Worm (Caenorhabditis elegans) whole organism, late embryonic: ENCODE results near the gene C02D5.2.

Source experiments
- C08G9.2 ChIP-seq: sonication (generic microtip); optimal IDR thresholded peaks from 2 replicates; lab custom pipeline; 2016; ENCODE audit warnings: mild to moderate bottlenecking, missing genetic modification characterization, moderate library complexity, missing compliant biosample characterization
- C38D4.7 ChIP-seq: fragments of 200-800 bp; sonication (Bioruptor generic); optimal IDR thresholded peaks from 2 replicates; lab custom pipeline; 2018; ENCODE audit warnings: mild to moderate bottlenecking, missing genetic modification characterization, moderate library complexity, missing compliant biosample characterization
- K02D7.2 ChIP-seq: sonication (generic microtip); optimal IDR thresholded peaks from 2 replicates; lab custom pipeline; 2017; ENCODE audit warnings: mild to moderate bottlenecking, missing genetic modification characterization, missing compliant biosample characterization
- K09A11.1 ChIP-seq: sonication (generic microtip); optimal IDR thresholded peaks from 2 replicates; lab custom pipeline; 2017; ENCODE audit warnings: antibody characterized with exemption, mild to moderate bottlenecking, missing genetic modification characterization, missing compliant biosample characterization; ENCODE audit not compliant: insufficient read depth
- Y22D7AL.16 ChIP-seq: sonication (generic microtip); optimal IDR thresholded peaks from 2 replicates; lab custom pipeline; 2016; ENCODE audit warnings: missing genetic modification characterization, missing compliant biosample characterization
- ahr-1 ChIP-seq: sonication (generic microtip); optimal IDR thresholded peaks from 2 replicates; lab custom pipeline; 2016; ENCODE audit warnings: missing genetic modification characterization, missing compliant biosample characterization
- ama-1 ChIP-seq: fragments of 150-350 bp; optimal IDR thresholded peaks from 2 replicates; lab custom pipeline; 2014
- ceh-18 ChIP-seq: sonication (generic microtip); optimal IDR thresholded peaks from 2 replicates; lab custom pipeline; 2016; ENCODE audit warnings: missing genetic modification characterization, missing compliant biosample characterization
- ceh-2 ChIP-seq: sonication (generic microtip); optimal IDR thresholded peaks from 2 replicates; lab custom pipeline; 2016; ENCODE audit warnings: missing genotype, missing genetic modification characterization, missing compliant biosample characterization
- ceh-30 ChIP-seq: fragments of 150-350 bp; optimal IDR thresholded peaks from 2 replicates; lab custom pipeline; 2014; ENCODE audit warnings: missing biosample characterization, missing genetic modification characterization
- ceh-31 ChIP-seq: sonication (generic microtip); optimal IDR thresholded peaks from 2 replicates; lab custom pipeline; 2016; ENCODE audit warnings: missing genetic modification characterization, missing compliant biosample characterization
- ceh-48 ChIP-seq: sonication (generic microtip); optimal IDR thresholded peaks from 2 replicates; lab custom pipeline; 2016; ENCODE audit warnings: missing genetic modification characterization, inconsistent platforms, missing compliant biosample characterization
- che-1 ChIP-seq: sonication (generic microtip); optimal IDR thresholded peaks from 2 replicates; lab custom pipeline; 2016; ENCODE audit warnings: mild to moderate bottlenecking, missing genetic modification characterization, missing compliant biosample characterization
- dmd-4 ChIP-seq: sonication (generic microtip); optimal IDR thresholded peaks from 2 replicates; lab custom pipeline; 2016; ENCODE audit warnings: borderline replicate concordance, missing genetic modification characterization, missing compliant biosample characterization
- dve-1 ChIP-seq: sonication (generic microtip); optimal IDR thresholded peaks from 2 replicates; lab custom pipeline; 2017; ENCODE audit warnings: antibody characterized with exemption, mild to moderate bottlenecking, missing genetic modification characterization, missing compliant biosample characterization
- elt-2 ChIP-seq: sonication (generic microtip); optimal IDR thresholded peaks from 2 replicates; lab custom pipeline; 2016; ENCODE audit warnings: missing genetic modification reagents, missing genetic modification characterization, missing compliant biosample characterization
- elt-4 ChIP-seq: sonication (generic microtip); optimal IDR thresholded peaks from 2 replicates; lab custom pipeline; 2016; ENCODE audit warnings: missing genetic modification characterization, missing compliant biosample characterization
- ets-4 ChIP-seq: sonication (generic microtip); optimal IDR thresholded peaks from 2 replicates; lab custom pipeline; 2016; ENCODE audit warnings: missing genetic modification characterization, missing compliant biosample characterization
- eyg-1 ChIP-seq: sonication (generic microtip); optimal IDR thresholded peaks from 2 replicates; lab custom pipeline; 2016; ENCODE audit warnings: missing genotype, missing genetic modification characterization, missing compliant biosample characterization
- fax-1 ChIP-seq: sonication (generic microtip); optimal IDR thresholded peaks from 2 replicates; lab custom pipeline; 2016; ENCODE audit warnings: missing genotype, missing genetic modification characterization, missing compliant biosample characterization
- fkh-6 ChIP-seq: sonication (generic microtip); optimal IDR thresholded peaks from 2 replicates; lab custom pipeline; 2016; ENCODE audit warnings: missing genetic modification characterization, missing compliant biosample characterization
- hlh-15 ChIP-seq: sonication (generic microtip); optimal IDR thresholded peaks from 2 replicates; lab custom pipeline; 2016; ENCODE audit warnings: missing genetic modification characterization, missing compliant biosample characterization
- hlh-30 ChIP-seq: sonication (generic microtip); optimal IDR thresholded peaks from 2 replicates; lab custom pipeline; 2017; ENCODE audit warnings: antibody characterized with exemption, missing genetic modification characterization, missing compliant biosample characterization; ENCODE audit not compliant: insufficient read depth
- lim-6 ChIP-seq: sonication (generic microtip); optimal IDR thresholded peaks from 2 replicates; lab custom pipeline; 2016; ENCODE audit warnings: missing genetic modification characterization, missing compliant biosample characterization
- nhr-11 ChIP-seq: fragments of 150-350 bp; optimal IDR thresholded peaks from 2 replicates; lab custom pipeline; 2014; ENCODE audit warnings: missing biosample characterization, missing genetic modification characterization
- nhr-232 ChIP-seq: sonication (generic microtip); optimal IDR thresholded peaks from 2 replicates; lab custom pipeline; 2016; ENCODE audit warnings: missing genetic modification characterization, missing compliant biosample characterization
- npax-4 ChIP-seq: sonication (generic microtip); optimal IDR thresholded peaks from 2 replicates; lab custom pipeline; 2016; ENCODE audit warnings: missing genetic modification characterization, missing compliant biosample characterization
- odd-2 ChIP-seq: sonication (generic microtip); optimal IDR thresholded peaks from 2 replicates; lab custom pipeline; 2017; ENCODE audit warnings: antibody characterized with exemption, mild to moderate bottlenecking, missing genetic modification characterization, missing compliant biosample characterization
- pha-2 ChIP-seq: sonication (generic microtip); optimal IDR thresholded peaks from 2 replicates; lab custom pipeline; 2017; ENCODE audit warnings: mild to moderate bottlenecking, missing genetic modification characterization, missing compliant biosample characterization
- pha-4 ChIP-seq: fragments of 150-350 bp; optimal IDR thresholded peaks from 2 replicates; lab custom pipeline; 2018; ENCODE audit warnings: missing biosample characterization, missing genetic modification reagents, missing genetic modification characterization
- ref-2 ChIP-seq: sonication (generic microtip); optimal IDR thresholded peaks from 2 replicates; lab custom pipeline; 2016; ENCODE audit warnings: missing genetic modification characterization, missing compliant biosample characterization
- rnt-1 ChIP-seq: sonication (generic microtip); optimal IDR thresholded peaks from 2 replicates; lab custom pipeline; 2016; ENCODE audit warnings: missing genetic modification characterization, missing compliant biosample characterization
- sdc-2 ChIP-seq: sonication (generic microtip); optimal IDR thresholded peaks from 2 replicates; lab custom pipeline; 2016; ENCODE audit warnings: missing genotype, missing genetic modification characterization, missing compliant biosample characterization
- sox-2 ChIP-seq: fragments of 200-800 bp; sonication (Bioruptor generic); IDR thresholded peaks from 2 replicates; pipeline ENCODE4 v1.3.6; 2022; ENCODE audit warnings: missing genetic modification reagents, missing genetic modification characterization, missing compliant biosample characterization
- syd-9 ChIP-seq: sonication (generic microtip); optimal IDR thresholded peaks from 2 replicates; lab custom pipeline; 2016; ENCODE audit warnings: mild to moderate bottlenecking, missing genetic modification characterization, moderate library complexity, missing compliant biosample characterization
- tbx-7 ChIP-seq: sonication (generic microtip); optimal IDR thresholded peaks from 2 replicates; lab custom pipeline; 2016; ENCODE audit warnings: missing genotype, missing genetic modification characterization, missing compliant biosample characterization
- unc-3 ChIP-seq, 2 experiments: fragments of 200-800 bp in 1 of 2; sonication (Bioruptor generic) in 1 of 2; sonication (generic microtip) in 1 of 2; conservative IDR thresholded peaks in 1 of 2; optimal IDR thresholded peaks in 1 of 2; 2 replicates each; pipeline versions ENCODE4 v1.3.6 to Lab custom; 2016 to 2022; ENCODE audit warnings: missing compliant biosample characterization in 2 of 2, missing genetic modification characterization in 2 of 2, missing genetic modification reagents in 1 of 2
- unc-42 ChIP-seq: sonication (generic microtip); optimal IDR thresholded peaks from 2 replicates; lab custom pipeline; 2016; ENCODE audit warnings: missing genotype, missing genetic modification characterization, missing compliant biosample characterization
- unc-86 ChIP-seq: sonication (generic microtip); optimal IDR thresholded peaks from 2 replicates; lab custom pipeline; 2016; ENCODE audit warnings: missing genetic modification characterization, missing compliant biosample characterization

C02D5.2 gene

DNA sequence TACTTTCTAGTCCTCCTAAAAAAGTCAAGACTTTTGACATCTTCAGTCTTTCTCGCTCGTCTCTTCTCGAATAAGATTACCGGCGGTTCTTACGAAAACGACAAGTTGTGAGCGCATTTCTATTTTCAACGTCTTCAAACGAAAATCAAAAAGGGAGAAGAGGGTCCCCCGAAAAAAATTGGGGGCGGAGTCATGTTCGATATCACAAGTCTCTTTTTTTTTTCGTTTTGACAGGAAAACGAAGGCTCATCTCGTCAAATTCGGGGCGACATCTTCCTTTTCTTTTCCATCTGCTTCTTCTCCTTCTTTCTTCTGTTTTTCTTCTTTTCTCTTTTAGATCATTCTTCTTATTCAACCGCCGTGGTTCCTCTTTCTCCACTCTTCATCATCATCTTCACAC is 23.2 kb upstream of the C02D5.2 start:
- no peak for TF ChIP-seq K02D7.2 (tag; lab: Kevin White, UChicago)
- no peak for TF ChIP-seq elt-4 (tag; lab: Kevin White, UChicago)
- TF ChIP-seq dve-1 (tag; lab: Kevin White, UChicago), result no peak
- TF ChIP-seq unc-42 (tag; lab: Kevin White, UChicago), result peak; percentile 39

DNA sequence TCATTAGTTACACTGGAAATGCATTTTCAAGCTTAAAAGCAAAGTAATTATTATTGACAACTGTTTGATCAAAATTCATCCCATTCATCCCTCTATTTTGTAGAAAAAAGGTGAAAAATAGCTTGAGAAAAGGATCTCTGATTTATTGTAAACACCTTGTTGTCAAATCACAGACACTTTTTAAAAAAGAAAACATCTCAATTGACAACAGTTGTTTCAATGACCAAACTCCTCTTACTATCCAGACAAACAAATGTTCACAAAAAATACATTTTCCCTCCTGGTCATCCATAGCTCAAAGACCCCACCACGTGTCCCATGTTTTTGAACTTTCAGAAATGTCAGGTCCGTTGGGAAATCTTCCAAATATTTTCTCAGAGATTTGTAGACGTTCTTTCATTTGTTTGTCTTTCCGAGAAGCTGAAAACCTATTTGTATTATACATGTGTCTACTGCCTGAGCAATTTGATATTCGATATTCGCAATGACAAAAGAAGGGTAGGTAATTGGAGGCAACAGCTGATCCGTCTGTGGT is 22.4 kb upstream of the C02D5.2 start, which contains the start of gene trp-1:
TSS of gene trp-1 (plus strand) at position 485 of the 535 bp plus-strand sequence.
- no peak for TF ChIP-seq ceh-18 (tag; lab: Kevin White, UChicago)

DNA sequence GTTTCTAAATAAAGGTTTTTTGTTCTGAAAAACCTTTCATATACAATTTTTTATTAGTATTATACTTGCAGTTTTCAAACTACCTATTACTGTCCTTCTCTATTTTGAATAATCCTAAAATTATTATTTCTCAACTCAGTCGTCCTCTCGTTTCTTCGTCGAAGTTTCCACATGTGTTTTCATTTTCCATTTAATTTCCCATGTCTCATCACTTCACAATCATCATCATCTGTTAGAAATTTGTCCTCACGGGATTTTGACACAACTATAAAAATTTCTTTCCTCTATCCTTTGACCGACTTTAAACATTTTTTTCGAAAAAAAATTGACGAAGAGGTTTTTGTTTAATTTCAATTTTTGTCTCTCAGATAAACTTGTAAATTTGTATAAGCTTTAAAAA is 21.7 kb upstream of the C02D5.2 start:
- no peak for TF ChIP-seq ceh-2 (tag; lab: Kevin White, UChicago)
- TF ChIP-seq unc-42 (tag; lab: Kevin White, UChicago), result no peak
- no peak for TF ChIP-seq fkh-6 (tag; lab: Kevin White, UChicago)
- TF ChIP-seq ceh-30 (tag; lab: Kevin White, UChicago), result no peak
- no peak for TF ChIP-seq pha-2 (tag; lab: Kevin White, UChicago)
- no peak for TF ChIP-seq dve-1 (tag; lab: Kevin White, UChicago)
- no peak for TF ChIP-seq hlh-30 (tag; lab: Kevin White, UChicago)
- no peak for TF ChIP-seq che-1

DNA sequence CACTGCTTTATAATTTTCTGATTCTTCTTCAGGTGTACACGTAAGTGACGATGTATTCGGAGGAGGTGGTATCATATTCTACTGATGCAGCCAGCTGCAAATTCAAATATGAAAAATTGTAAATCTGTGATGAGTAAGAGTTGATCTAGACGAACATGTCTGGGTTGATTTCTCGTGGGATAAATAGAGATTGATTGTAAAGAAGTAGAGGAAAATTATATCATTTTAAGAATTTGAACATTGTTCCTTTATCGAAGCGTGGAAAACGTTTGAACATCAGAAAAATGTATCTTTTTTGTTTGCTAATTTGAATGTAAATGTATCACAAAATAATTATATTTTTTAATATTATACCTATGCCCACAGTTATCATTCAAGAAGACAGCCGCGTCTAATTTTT is 11.6 kb upstream of the C02D5.2 start, which contains the start of gene ZC21.6:
TSS of gene ZC21.6 (minus strand) at position 101 of the 400 bp plus-strand sequence.
- TF ChIP-seq Y22D7AL.16 (no peak), dve-1 (tag; lab: Kevin White, UChicago) (no peak), ceh-2 (tag; lab: Kevin White, UChicago) (no peak), K02D7.2 (tag; lab: Kevin White, UChicago) (no peak), npax-4 (no peak), rnt-1 (tag; lab: Kevin White, UChicago) (no peak), unc-42 (tag; lab: Kevin White, UChicago) (no peak), ceh-48 (tag; lab: Kevin White, UChicago) (no peak), pha-4 (tag; lab: Kevin White, UChicago) (no peak), elt-2 (tag; lab: Kevin White, UChicago) (no peak), hlh-15 (tag; lab: Kevin White, UChicago) (no peak), odd-2 (tag; lab: Kevin White, UChicago) (no peak), dmd-4 (tag; lab: Kevin White, UChicago) (no peak), sox-2 (GFP tag; lab: Robert Waterston, UW) (no peak), sdc-2 (no peak), ama-1 (lab: Kevin White, UChicago) (no peak), ref-2 (tag; lab: Kevin White, UChicago) (no peak), ceh-30 (tag; lab: Kevin White, UChicago) (no peak), fkh-6 (tag; lab: Kevin White, UChicago) (no peak), syd-9 (tag; lab: Kevin White, UChicago) (no peak)

DNA sequence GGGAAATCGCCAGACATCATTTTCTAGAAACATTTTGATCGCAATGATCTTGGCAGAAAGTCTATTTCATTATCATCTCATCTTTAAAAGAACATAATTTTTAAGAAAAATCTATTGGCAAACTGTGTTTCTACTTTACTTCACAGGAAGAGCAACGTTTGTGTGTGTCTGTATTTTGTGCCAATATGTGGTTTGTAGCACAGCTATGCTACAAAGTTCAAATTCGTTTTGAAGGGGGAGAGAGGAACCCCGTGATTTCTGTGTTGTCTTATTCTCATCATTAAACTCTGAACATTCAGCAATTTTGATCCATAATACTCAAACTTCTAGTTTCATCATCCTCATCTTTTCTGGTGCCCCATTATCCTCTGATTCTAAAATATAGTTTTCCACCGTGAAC is 5.4 kb upstream of the C02D5.2 start:
- TF ChIP-seq ets-4, result no peak
- TF ChIP-seq K09A11.1 (tag; lab: Kevin White, UChicago), result no peak
- no peak for TF ChIP-seq C08G9.2 (tag; lab: Kevin White, UChicago)
- no peak for TF ChIP-seq tbx-7 (tag; lab: Kevin White, UChicago)
- no peak for TF ChIP-seq C38D4.7 (GFP tag; lab: Kevin White, UChicago)
- no peak for TF ChIP-seq ceh-31 (tag; lab: Kevin White, UChicago)
- TF ChIP-seq eyg-1, result no peak
- no peak for TF ChIP-seq unc-86 (tag; lab: Kevin White, UChicago)
- no peak for TF ChIP-seq Y22D7AL.16
- no peak for TF ChIP-seq fax-1
- TF ChIP-seq unc-3 (GFP tag; conservative IDR thresholded peaks at IDR 0.05; lab: Robert Waterston, UW), result no peak
- no peak for TF ChIP-seq unc-3 (tag; optimal IDR thresholded peaks at IDR 0.05; lab: Kevin White, UChicago)
- no peak for TF ChIP-seq elt-2 (tag; lab: Kevin White, UChicago)
- TF ChIP-seq nhr-11 (tag; lab: Kevin White, UChicago), result no peak
- no peak for TF ChIP-seq lim-6 (tag; lab: Kevin White, UChicago)
- TF ChIP-seq ahr-1, result no peak
- no peak for TF ChIP-seq nhr-232
